Fruit fly (Drosophila melanogaster) whole organism, embryonic: ENCODE data around the gene CG7276.

Source experiments
- Asciz ChIP-seq: fragments of 200-800 bp; sonication (Bioruptor generic); optimal IDR thresholded peaks from 2 replicates; lab custom pipeline; 2017; ENCODE audit warnings: missing biosample characterization, mild to moderate bottlenecking, missing genetic modification characterization, missing genetic modification reagents
- Atf3 ChIP-seq: fragments of 200-800 bp; sonication (Bioruptor generic); optimal IDR thresholded peaks from 3 replicates; lab custom pipeline; 2016; ENCODE audit warnings: missing biosample characterization, missing genetic modification characterization
- Bgb ChIP-seq: fragments of 200-800 bp; sonication (Bioruptor generic); IDR thresholded peaks from 2 replicates; pipeline ENCODE4 v1.3.6; 2022; ENCODE audit warnings: missing biosample characterization, missing genetic modification characterization; ENCODE audit not compliant: partially characterized antibody
- CG10209 ChIP-seq: fragments of 200-800 bp; sonication (Bioruptor generic); optimal IDR thresholded peaks from 3 replicates; lab custom pipeline; 2017; ENCODE audit warnings: missing biosample characterization, mild to moderate bottlenecking, missing genetic modification characterization, missing genetic modification reagents
- CG11696 ChIP-seq: fragments of 200-800 bp; sonication (Bioruptor generic); IDR thresholded peaks from 2 replicates; pipeline ENCODE4 v1.3.6; 2022; ENCODE audit warnings: missing biosample characterization, missing genetic modification characterization
- CG13287 ChIP-seq: fragments of 200-800 bp; sonication (Bioruptor generic); IDR thresholded peaks from 2 replicates; pipeline ENCODE4 v1.3.6; 2022; ENCODE audit warnings: missing biosample characterization, missing genetic modification characterization; ENCODE audit not compliant: partially characterized antibody
- CG14014 ChIP-seq: fragments of 200-800 bp; sonication (Bioruptor generic); IDR thresholded peaks from 2 replicates; pipeline ENCODE4 v1.3.6; 2022; ENCODE audit warnings: missing biosample characterization, missing genetic modification characterization
- CG14710 ChIP-seq: fragments of 200-800 bp; sonication (Bioruptor generic); optimal IDR thresholded peaks from 3 replicates; lab custom pipeline; 2019; ENCODE audit warnings: missing biosample characterization, mild to moderate bottlenecking, missing genetic modification characterization, moderate library complexity
- CG17829 ChIP-seq: fragments of 200-800 bp; optimal IDR thresholded peaks from 2 replicates; lab custom pipeline; 2019; ENCODE audit warnings: missing biosample characterization, mild to moderate bottlenecking, missing genetic modification characterization, moderate library complexity
- CG18764 ChIP-seq: fragments of 200-800 bp; sonication (Bioruptor generic); optimal IDR thresholded peaks from 3 replicates; lab custom pipeline; 2016; ENCODE audit warnings: missing biosample characterization, missing genetic modification characterization
- CG2129 ChIP-seq: fragments of 200-800 bp; sonication (Bioruptor generic); IDR thresholded peaks from 2 replicates; pipeline ENCODE4 v1.3.6; 2022; ENCODE audit warnings: missing biosample characterization, missing genetic modification characterization; ENCODE audit not compliant: partially characterized antibody
- CG2199 ChIP-seq: fragments of 200-800 bp; sonication (Bioruptor generic); IDR thresholded peaks from 3 replicates; pipeline ENCODE4 v1.3.6; 2022; ENCODE audit warnings: missing biosample characterization, missing genetic modification characterization
- CG2678 ChIP-seq: fragments of 200-800 bp; sonication (Bioruptor generic); optimal IDR thresholded peaks from 3 replicates; lab custom pipeline; 2019; ENCODE audit warnings: missing biosample characterization, mild to moderate bottlenecking, missing genetic modification characterization, moderate library complexity
- CG5953 ChIP-seq: fragments of 200-800 bp; sonication (Bioruptor generic); IDR thresholded peaks from 2 replicates; pipeline ENCODE4 v1.3.6; 2022; ENCODE audit warnings: missing biosample characterization, missing genetic modification characterization
- CG8281 ChIP-seq: fragments of 200-800 bp; sonication (Bioruptor generic); optimal IDR thresholded peaks from 2 replicates; lab custom pipeline; 2018; ENCODE audit warnings: missing biosample characterization, mild to moderate bottlenecking, missing genetic modification characterization, moderate library complexity
- D19B ChIP-seq: fragments of 200-800 bp; sonication (Bioruptor generic); optimal IDR thresholded peaks from 2 replicates; lab custom pipeline; 2017; ENCODE audit warnings: missing biosample characterization, mild to moderate bottlenecking, missing genetic modification characterization
- Gug ChIP-seq: fragments of 200-800 bp; sonication (Bioruptor generic); IDR thresholded peaks from 4 replicates; pipeline ENCODE4 v1.3.6; 2022; ENCODE audit warnings: missing biosample characterization, missing genetic modification characterization
- Hand ChIP-seq: fragments of 200-800 bp; sonication (Bioruptor generic); optimal IDR thresholded peaks from 2 replicates; lab custom pipeline; 2017; ENCODE audit warnings: mild to moderate bottlenecking, missing biosample characterization, missing genetic modification reagents, missing genetic modification characterization
- NC2α ChIP-seq: fragments of 200-800 bp; sonication (Bioruptor generic); optimal IDR thresholded peaks from 2 replicates; lab custom pipeline; 2016; ENCODE audit warnings: missing biosample characterization, missing genetic modification characterization
- Optix ChIP-seq: fragments of 200-800 bp; sonication (Bioruptor generic); IDR thresholded peaks from 3 replicates; pipeline ENCODE4 v1.3.6; 2022; ENCODE audit warnings: missing biosample characterization, missing genetic modification characterization
- Rfx ChIP-seq: fragments of 200-800 bp; sonication (Bioruptor generic); IDR thresholded peaks from 2 replicates; pipeline ENCODE4 v1.3.6; 2022; ENCODE audit warnings: missing biosample characterization, missing genetic modification characterization
- Tbp ChIP-seq: fragments of >200 bp; optimal IDR thresholded peaks from 2 replicates; lab custom pipeline; 2018; ENCODE audit warnings: missing biosample characterization, missing genetic modification characterization
- abd-A ChIP-seq: fragments of 200-800 bp; sonication (Bioruptor generic); optimal IDR thresholded peaks from 3 replicates; lab custom pipeline; 2019; ENCODE audit warnings: missing biosample characterization, mild to moderate bottlenecking, missing genetic modification characterization, moderate library complexity
- ase ChIP-seq: fragments of 200-800 bp; sonication (Bioruptor generic); IDR thresholded peaks from 3 replicates; pipeline ENCODE4 v1.3.6; 2022; ENCODE audit warnings: missing biosample characterization, missing genetic modification characterization
- ato ChIP-seq: fragments of 200-800 bp; sonication (Bioruptor generic); IDR thresholded peaks from 2 replicates; pipeline ENCODE4 v1.3.6; 2022; ENCODE audit warnings: missing biosample characterization, missing genetic modification characterization; ENCODE audit not compliant: partially characterized antibody
- crp ChIP-seq, 2 experiments: fragments of 200-800 bp; sonication (Bioruptor generic); optimal IDR thresholded peaks; 2 replicates in 1 of 2; 3 replicates in 1 of 2; lab custom pipeline; 2017; ENCODE audit warnings: missing biosample characterization in 2 of 2, missing genetic modification characterization in 2 of 2, mild to moderate bottlenecking in 1 of 2, moderate library complexity in 1 of 2
- da ChIP-seq: fragments of 200-800 bp; sonication (Bioruptor generic); optimal IDR thresholded peaks from 2 replicates; lab custom pipeline; 2016; ENCODE audit warnings: missing biosample characterization, missing genetic modification characterization
- dan ChIP-seq: fragments of 200-800 bp; sonication (Bioruptor generic); IDR thresholded peaks from 2 replicates; pipeline ENCODE4 v1.3.6; 2022; ENCODE audit warnings: missing biosample characterization, missing genetic modification characterization
- fd64A ChIP-seq: fragments of 200-800 bp; sonication (Bioruptor generic); optimal IDR thresholded peaks from 3 replicates; lab custom pipeline; 2018; ENCODE audit warnings: missing biosample characterization, mild to moderate bottlenecking, missing genetic modification characterization
- h ChIP-seq: fragments of >200 bp; optimal IDR thresholded peaks from 2 replicates; lab custom pipeline; 2017
- hbn ChIP-seq: fragments of 200-800 bp; sonication (Bioruptor generic); IDR thresholded peaks from 2 replicates; pipeline ENCODE4 v1.3.6; 2022; ENCODE audit warnings: missing biosample characterization, missing genetic modification characterization; ENCODE audit not compliant: partially characterized antibody
- insv ChIP-seq, 2 experiments: fragments of 200-800 bp; sonication (Bioruptor generic); optimal IDR thresholded peaks; 3 replicates each; lab custom pipeline; 2016 to 2018; ENCODE audit warnings: missing biosample characterization in 2 of 2, missing genetic modification characterization in 2 of 2
- pum ChIP-seq: fragments of 200-800 bp; sonication (Bioruptor generic); optimal IDR thresholded peaks from 2 replicates; lab custom pipeline; 2016; ENCODE audit warnings: missing biosample characterization, missing genetic modification characterization
- sens ChIP-seq: fragments of 200-800 bp; sonication (Bioruptor generic); peaks from one replicate; lab custom pipeline; 2016; ENCODE audit warnings: missing biosample characterization, missing genetic modification characterization
- sim ChIP-seq: fragments of 200-800 bp; sonication (Bioruptor generic); IDR thresholded peaks from 2 replicates; pipeline ENCODE4 v1.3.6; 2022; ENCODE audit warnings: missing biosample characterization, missing genetic modification characterization
- slou ChIP-seq: fragments of 200-800 bp; sonication (Bioruptor generic); optimal IDR thresholded peaks from 3 replicates; lab custom pipeline; 2016; ENCODE audit warnings: missing biosample characterization, missing genetic modification characterization
- ttk ChIP-seq: fragments of 200-800 bp; sonication (Bioruptor generic); IDR thresholded peaks from 2 replicates; pipeline ENCODE4 v2.1.2; 2022; ENCODE audit warnings: missing biosample characterization, missing genetic modification characterization
- twi ChIP-seq: fragments of 200-800 bp; optimal IDR thresholded peaks from 2 replicates; lab custom pipeline; 2019; ENCODE audit warnings: missing biosample characterization, mild to moderate bottlenecking, missing genetic modification characterization, moderate library complexity

CG7276 gene

DNA sequence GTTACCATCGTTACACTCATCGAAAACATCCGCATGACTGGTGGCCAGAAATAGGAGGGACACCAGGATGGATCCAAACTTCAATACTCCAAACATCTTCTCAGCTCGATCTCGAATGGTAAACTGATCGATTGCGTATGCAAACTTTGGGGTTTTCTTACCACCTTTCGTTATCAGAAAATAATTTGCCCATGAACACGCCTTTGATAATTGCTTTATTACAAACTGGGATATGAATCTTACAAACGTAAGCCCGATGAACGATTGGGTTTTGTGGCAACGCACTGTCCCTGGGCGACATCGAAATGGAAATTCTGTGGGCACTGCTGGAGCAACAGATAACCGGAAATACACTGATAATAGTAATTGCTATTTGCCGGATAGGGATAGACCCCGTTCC lies 28.7 kb downstream of the CG7276 start, which contains the start of gene CG33985:
CG33985 (minus strand) TSS at position 101 of the 400 bp plus-strand sequence.
- TF ChIP-seq crp (GFP tag; optimal IDR thresholded peaks at IDR 0.05; lab: Kevin White, UChicago) = no peak
- TF ChIP-seq ase (GFP tag; lab: Robert Waterston, UW) = no peak
- no peak for TF ChIP-seq sim
- no peak for TF ChIP-seq CG10209 (GFP tag; lab: Kevin White, UChicago)
- no peak for TF ChIP-seq abd-A (tag; lab: Kevin White, UChicago)
- TF ChIP-seq Asciz (GFP tag; lab: Kevin White, UChicago) = no peak

DNA sequence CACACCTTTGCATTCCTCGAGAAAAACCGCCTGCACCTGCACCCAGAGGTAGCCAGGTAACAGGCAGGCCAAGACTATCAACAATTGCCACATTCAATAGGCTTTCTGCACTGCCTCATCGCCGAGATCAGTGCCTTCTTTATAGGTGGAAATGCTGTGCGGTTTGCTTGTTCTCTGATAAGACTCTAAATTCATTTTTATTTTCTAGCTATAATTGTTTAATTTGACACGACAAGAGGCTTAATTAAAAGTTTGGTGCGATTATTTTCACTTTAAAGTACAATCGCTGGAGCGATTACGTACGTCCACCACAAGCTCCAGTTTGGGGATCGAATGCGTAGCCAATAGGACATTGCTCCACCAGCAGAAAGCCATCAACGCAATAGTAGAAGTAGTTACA lies 29.4 kb downstream of the CG7276 start, which contains the start of gene CG42729:
CG42729 (minus strand) TSS at position 101 of the 400 bp plus-strand sequence.
- TF ChIP-seq slou (GFP tag; lab: Kevin White, UChicago) (no peak), hbn (no peak), da (no peak), Tbp (no peak), Optix (GFP tag; lab: Robert Waterston, UW) (no peak), CG2129 (GFP tag; lab: Robert Waterston, UW) (no peak), CG2678 (tag; lab: Kevin White, UChicago) (no peak), CG11696 (GFP tag; lab: Robert Waterston, UW) (no peak), Rfx (GFP tag; lab: Robert Waterston, UW) (no peak), ato (no peak), ttk (GFP tag; lab: Robert Waterston, UW) (no peak)

DNA sequence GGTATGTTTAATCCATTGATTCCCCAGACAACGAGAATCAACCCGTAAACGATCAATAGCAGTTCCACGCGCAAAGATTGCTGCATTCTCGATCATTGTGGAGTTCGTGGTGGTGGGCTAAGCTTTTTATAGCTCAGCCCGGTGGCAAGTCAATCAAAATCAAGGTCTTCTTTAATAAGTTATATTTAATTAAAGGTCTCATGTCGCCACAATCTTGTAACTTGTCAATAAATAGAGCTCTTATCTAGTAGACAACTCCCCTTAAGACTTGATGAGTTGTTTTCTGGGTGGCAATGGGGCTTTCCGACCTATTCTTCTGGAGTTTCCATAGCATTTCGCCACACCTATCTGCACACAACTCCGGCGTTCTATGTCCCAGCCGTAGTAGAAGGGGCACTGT lies 30.1 kb downstream of the CG7276 start, which contains the start of gene CG42728:
CG42728 (minus strand) TSS at position 101 of the 400 bp plus-strand sequence.
- TF ChIP-seq Bgb (GFP tag; lab: Robert Waterston, UW) = no peak
- TF ChIP-seq Atf3 (GFP tag; lab: Kevin White, UChicago) = no peak
- TF ChIP-seq CG8281 (tag; lab: Kevin White, UChicago) = no peak
- TF ChIP-seq D19B (GFP tag; lab: Kevin White, UChicago) = no peak
- TF ChIP-seq twi (tag; lab: Kevin White, UChicago) = no peak
- TF ChIP-seq h (lab: Kevin White, UChicago) = no peak
- no peak for TF ChIP-seq NC2α
- no peak for TF ChIP-seq fd64A (GFP tag; lab: Kevin White, UChicago)
- no peak for TF ChIP-seq CG17829 (tag; lab: Kevin White, UChicago)
- no peak for TF ChIP-seq dan (GFP tag; lab: Robert Waterston, UW)
- no peak for TF ChIP-seq Hand (GFP tag; lab: Kevin White, UChicago)
- TF ChIP-seq CG14014 (GFP tag; lab: Robert Waterston, UW) = no peak
- TF ChIP-seq Gug (GFP tag; lab: Robert Waterston, UW) = no peak
- TF ChIP-seq pum (GFP tag; lab: Kevin White, UChicago) = no peak
- TF ChIP-seq CG14710 = no peak
- no peak for TF ChIP-seq CG5953 (GFP tag; lab: Robert Waterston, UW)
- TF ChIP-seq CG13287 (GFP tag; lab: Robert Waterston, UW) = no peak
- no peak for TF ChIP-seq CG18764 (GFP tag; lab: Kevin White, UChicago)
- TF ChIP-seq CG2199 (GFP tag; lab: Robert Waterston, UW) = no peak

DNA sequence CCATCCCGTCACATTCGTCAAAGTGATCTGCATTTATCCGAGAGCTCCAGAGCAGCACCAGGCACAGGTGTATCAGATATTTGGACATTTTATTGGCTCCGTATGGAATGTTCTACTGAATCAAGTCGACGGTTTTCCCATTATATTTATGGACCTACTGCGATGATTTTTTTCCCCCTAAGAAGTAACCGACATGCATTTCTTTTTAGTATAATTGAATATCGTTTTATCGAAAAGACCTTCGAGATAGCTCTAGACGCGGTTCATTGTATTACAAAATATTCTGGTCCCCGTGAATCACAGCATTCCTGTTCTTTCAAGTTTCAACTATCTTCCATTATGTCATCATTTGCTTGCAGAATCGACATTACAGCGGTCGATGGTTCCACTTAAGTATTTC lies 31.1 kb downstream of the CG7276 start, which contains the start of gene obst-H:
obst-H (minus strand) TSS at position 101 of the 400 bp plus-strand sequence.
- TF ChIP-seq insv (GFP tag; optimal IDR thresholded peaks at IDR 0.05; lab: Kevin White, UChicago) (no peak), Bgb (GFP tag; lab: Robert Waterston, UW) (no peak), abd-A (tag; lab: Kevin White, UChicago) (no peak), sens (GFP tag; lab: Kevin White, UChicago) (peak; percentile 7)
- TF ChIP-seq, all 482 proteins: peak for 1
